Worm (Caenorhabditis elegans): ENCODE data around the gene C04E7.5.

The C04E7.5 gene

ce11 chrX:371761-372285 lies 11.2 kb downstream of the C04E7.5 start, which contains the start of gene nrde-3:
TSS of gene nrde-3 (plus strand) at chrX:372235.
- no peak for TF ChIP-seq nhr-12 (tag; optimal IDR thresholded peaks at IDR 0.05)
- no peak for TF ChIP-seq mab-9 (GFP tag; IDR thresholded peaks at IDR 0.05)
- no peak for TF ChIP-seq C16A3.4 (tag; optimal IDR thresholded peaks at IDR 0.05)
- TF ChIP-seq lin-14 (GFP tag; optimal IDR thresholded peaks at IDR 0.05): no peak
- no peak for TF ChIP-seq ceh-90 (tag; optimal IDR thresholded peaks at IDR 0.05)
- no peak for TF ChIP-seq nhr-237 (tag; optimal IDR thresholded peaks at IDR 0.05)
- TF ChIP-seq nhr-19 (GFP tag; conservative IDR thresholded peaks at IDR 0.05): no peak
- TF ChIP-seq tbx-2 (tag; optimal IDR thresholded peaks at IDR 0.05): no peak
- no peak for TF ChIP-seq ceh-88 (GFP tag; IDR thresholded peaks at IDR 0.05)
- no peak for TF ChIP-seq zag-1 (tag; optimal IDR thresholded peaks at IDR 0.05)

ce11 chrX:380505-380904 lies 19.9 kb downstream of the C04E7.5 start, which contains the start of gene R04A9.3:
TSS of gene R04A9.3 (minus strand) at chrX:380605.
- TF ChIP-seq F16B12.6 (tag; optimal IDR thresholded peaks at IDR 0.05) (no peak), pax-3 (tag; optimal IDR thresholded peaks at IDR 0.05) (no peak), aly-2 (tag; optimal IDR thresholded peaks at IDR 0.05) (no peak), hlh-17 (GFP tag; optimal IDR thresholded peaks at IDR 0.05; ENCODE audit: borderline replicate concordance) (no peak), unc-86 (tag; optimal IDR thresholded peaks at IDR 0.05) (no peak), elt-2 (tag; optimal IDR thresholded peaks at IDR 0.05) (no peak), hpl-2 (GFP tag; optimal IDR thresholded peaks at IDR 0.05) (no peak), swsn-7 (tag; optimal IDR thresholded peaks at IDR 0.05) (no peak), fkh-8 (tag; optimal IDR thresholded peaks at IDR 0.05) (no peak), ceh-8 (GFP tag; optimal IDR thresholded peaks at IDR 0.05) (no peak), ceh-63 (GFP tag; optimal IDR thresholded peaks at IDR 0.05) (no peak), lir-3 (tag; optimal IDR thresholded peaks at IDR 0.05; ENCODE audit: poor library complexity) (no peak)

ce11 chrX:381029-381428 lies 20.4 kb downstream of the C04E7.5 start:
- TF ChIP-seq elt-2 (tag; optimal IDR thresholded peaks at IDR 0.05) (no peak), dsc-1 (tag; optimal IDR thresholded peaks at IDR 0.05) (no peak), lin-14 (GFP tag; optimal IDR thresholded peaks at IDR 0.05) (no peak), nhr-20 (tag; optimal IDR thresholded peaks at IDR 0.05) (no peak), lir-3 (tag; optimal IDR thresholded peaks at IDR 0.05; ENCODE audit: poor library complexity) (no peak), zag-1 (tag; optimal IDR thresholded peaks at IDR 0.05) (no peak), ets-5 (GFP tag; IDR thresholded peaks at IDR 0.05) (no peak), jun-1 (tag; optimal IDR thresholded peaks at IDR 0.05) (no peak), vab-15 (tag; optimal IDR thresholded peaks at IDR 0.05) (no peak), F16B12.6 (tag; optimal IDR thresholded peaks at IDR 0.05) (peak; percentile 38), lin-35 (GFP tag; optimal IDR thresholded peaks at IDR 0.05) (peak in 1 of 2 experiments; percentile 35), nhr-71 (tag; optimal IDR thresholded peaks at IDR 0.05) (no peak), mab-9 (GFP tag; IDR thresholded peaks at IDR 0.05) (no peak), xbp-1 (tag; optimal IDR thresholded peaks at IDR 0.05) (no peak), snu-23 (GFP tag; optimal IDR thresholded peaks at IDR 0.05) (peak; percentile 24), fkh-4 (tag; optimal IDR thresholded peaks at IDR 0.05; ENCODE audit: borderline replicate concordance) (no peak), egl-13 (tag; optimal IDR thresholded peaks at IDR 0.05) (no peak), nhr-76 (tag; optimal IDR thresholded peaks at IDR 0.05) (no peak), efl-3 (GFP tag; optimal IDR thresholded peaks at IDR 0.05) (no peak), pax-3 (tag; optimal IDR thresholded peaks at IDR 0.05) (no peak), mep-1 (tag; optimal IDR thresholded peaks at IDR 0.05) (no peak), nhr-47 (tag; optimal IDR thresholded peaks at IDR 0.05) (peak; percentile 13), mdl-1 (tag; optimal IDR thresholded peaks at IDR 0.05) (peak in 1 of 2 experiments; percentile 8), rnt-1 (tag; optimal IDR thresholded peaks at IDR 0.05) (no peak), fkh-8 (tag; optimal IDR thresholded peaks at IDR 0.05) (no peak), C34B4.2 (tag; optimal IDR thresholded peaks at IDR 0.05) (no peak), lsy-2 (tag; optimal IDR thresholded peaks at IDR 0.05) (no peak), nhr-28 (tag; optimal IDR thresholded peaks at IDR 0.05) (no peak), sox-4 (tag; optimal IDR thresholded peaks at IDR 0.05) (no peak), blmp-1 (tag; optimal IDR thresholded peaks at IDR 0.05) (no peak), isw-1 (GFP tag; IDR thresholded peaks at IDR 0.05) (no peak), lin-13 (GFP tag; optimal IDR thresholded peaks at IDR 0.05) (no peak), ceh-88 (GFP tag; IDR thresholded peaks at IDR 0.05) (no peak)

Data from whole organism, L1 larva.